Worm (Caenorhabditis elegans) whole organism, mixed stage, embryonic: ENCODE measurements around the gene B0280.17.

Experiments used
- ces-1 ChIP-seq: fragments of 150-350 bp; optimal IDR thresholded peaks from 2 replicates; lab custom pipeline; 2014; ENCODE audit warnings: missing biosample characterization, missing genetic modification reagents, missing genetic modification characterization
- mls-2 ChIP-seq: sonication (generic microtip); optimal IDR thresholded peaks from 2 replicates; lab custom pipeline; 2016; ENCODE audit warnings: mild to moderate bottlenecking, missing genetic modification characterization, moderate library complexity, missing compliant biosample characterization
- pha-4 ChIP-seq: fragments of 150-350 bp; optimal IDR thresholded peaks from 2 replicates; lab custom pipeline; 2018; ENCODE audit warnings: missing biosample characterization, missing genetic modification reagents, missing genetic modification characterization

- TF ChIP-seq mls-2 (tag; lab: Kevin White, UChicago) (no peak), ces-1 (GFP tag; lab: Kevin White, UChicago) (no peak), pha-4 (tag; lab: Kevin White, UChicago) (no peak)
Measured at ce11 chrIII:7140228-7140710, 4.4 kb upstream of the B0280.17 start.
